Fruit fly (Drosophila melanogaster) whole organism, embryonic: Measurements from ENCODE around the gene CG4577.

Experiments used
- ATbp ChIP-seq: fragments of 200-800 bp; sonication (Bioruptor generic); optimal IDR thresholded peaks from 2 replicates; lab custom pipeline; 2017; ENCODE audit warnings: missing biosample characterization, mild to moderate bottlenecking, missing genetic modification characterization, missing genetic modification reagents
- Bgb ChIP-seq: fragments of 200-800 bp; sonication (Bioruptor generic); IDR thresholded peaks from 2 replicates; pipeline ENCODE4 v1.3.6; 2022; ENCODE audit warnings: missing biosample characterization, missing genetic modification characterization; ENCODE audit not compliant: partially characterized antibody
- CG10147 ChIP-seq: fragments of 200-800 bp; sonication (Bioruptor generic); optimal IDR thresholded peaks from 2 replicates; lab custom pipeline; 2019; ENCODE audit warnings: missing biosample characterization, mild to moderate bottlenecking, missing genetic modification characterization, moderate library complexity
- CG10462 ChIP-seq: fragments of 200-800 bp; sonication (Bioruptor generic); optimal IDR thresholded peaks from 2 replicates; lab custom pipeline; 2016; ENCODE audit warnings: missing biosample characterization, missing genetic modification characterization
- CG11504 ChIP-seq: fragments of 200-800 bp; sonication (Bioruptor generic); optimal IDR thresholded peaks from 3 replicates; lab custom pipeline; 2019; ENCODE audit warnings: missing biosample characterization, mild to moderate bottlenecking, missing genetic modification characterization, moderate library complexity
- CG11723 ChIP-seq: fragments of 200-800 bp; sonication (Bioruptor generic); optimal IDR thresholded peaks from 2 replicates; lab custom pipeline; 2017; ENCODE audit warnings: missing biosample characterization, mild to moderate bottlenecking, missing genetic modification characterization
- CG12299 ChIP-seq: fragments of 200-800 bp; sonication (Bioruptor generic); optimal IDR thresholded peaks from 2 replicates; lab custom pipeline; 2018; ENCODE audit warnings: missing biosample characterization, mild to moderate bottlenecking, missing genetic modification characterization
- CG12391 ChIP-seq: fragments of 200-800 bp; sonication (Bioruptor generic); optimal IDR thresholded peaks from 3 replicates; lab custom pipeline; 2018; ENCODE audit warnings: missing biosample characterization, mild to moderate bottlenecking, missing genetic modification characterization, moderate library complexity
- CG13287 ChIP-seq: fragments of 200-800 bp; sonication (Bioruptor generic); IDR thresholded peaks from 2 replicates; pipeline ENCODE4 v1.3.6; 2022; ENCODE audit warnings: missing biosample characterization, missing genetic modification characterization; ENCODE audit not compliant: partially characterized antibody
- CG13894 ChIP-seq: fragments of 200-800 bp; sonication (Bioruptor generic); optimal IDR thresholded peaks from 3 replicates; lab custom pipeline; 2018; ENCODE audit warnings: missing biosample characterization, mild to moderate bottlenecking, missing genetic modification characterization, moderate library complexity
- CG16813 ChIP-seq: fragments of 200-800 bp; sonication (Bioruptor generic); IDR thresholded peaks from 3 replicates; pipeline ENCODE4 v1.3.6; 2022; ENCODE audit warnings: missing biosample characterization, missing genetic modification characterization; ENCODE audit not compliant: partially characterized antibody
- CG17385 ChIP-seq: fragments of 200-800 bp; sonication (Bioruptor generic); optimal IDR thresholded peaks from 3 replicates; lab custom pipeline; 2018; ENCODE audit warnings: missing biosample characterization, mild to moderate bottlenecking, missing genetic modification characterization
- CG18619 ChIP-seq: fragments of 200-800 bp; sonication (Bioruptor generic); optimal IDR thresholded peaks from 3 replicates; lab custom pipeline; 2017; ENCODE audit warnings: missing biosample characterization, mild to moderate bottlenecking, missing genetic modification characterization
- CG2875 ChIP-seq: fragments of 200-800 bp; sonication (Bioruptor generic); optimal IDR thresholded peaks from 2 replicates; lab custom pipeline; 2017; ENCODE audit warnings: missing biosample characterization, mild to moderate bottlenecking, missing genetic modification characterization, missing genetic modification reagents
- CG30020 ChIP-seq: fragments of 200-800 bp; optimal IDR thresholded peaks from 2 replicates; lab custom pipeline; 2019; ENCODE audit warnings: missing biosample characterization, mild to moderate bottlenecking, missing genetic modification characterization, moderate library complexity
- CG30431 ChIP-seq: fragments of 200-800 bp; sonication (Bioruptor generic); optimal IDR thresholded peaks from 2 replicates; lab custom pipeline; 2017; ENCODE audit warnings: missing biosample characterization, missing genetic modification characterization
- CG34376 ChIP-seq: fragments of 200-800 bp; sonication (Bioruptor generic); optimal IDR thresholded peaks from 2 replicates; lab custom pipeline; 2018; ENCODE audit warnings: missing biosample characterization, mild to moderate bottlenecking, missing genetic modification characterization
- CG43689 ChIP-seq: fragments of 200-800 bp; sonication (Bioruptor generic); IDR thresholded peaks from 2 replicates; pipeline ENCODE4 v1.3.6; 2022; ENCODE audit warnings: missing biosample characterization, missing genetic modification characterization
- CG4854 ChIP-seq: fragments of 200-800 bp; sonication (Bioruptor generic); optimal IDR thresholded peaks from 2 replicates; lab custom pipeline; 2016; ENCODE audit warnings: missing biosample characterization, missing genetic modification characterization, inconsistent platforms
- CG7556 ChIP-seq: fragments of 200-800 bp; sonication (Bioruptor generic); optimal IDR thresholded peaks from 2 replicates; lab custom pipeline; 2017; ENCODE audit warnings: missing biosample characterization, mild to moderate bottlenecking, missing genetic modification characterization
- CG7745 ChIP-seq: fragments of 200-800 bp; sonication (Bioruptor generic); optimal IDR thresholded peaks from 2 replicates; lab custom pipeline; 2018; ENCODE audit warnings: missing biosample characterization, mild to moderate bottlenecking, missing genetic modification characterization, moderate library complexity
- CG9797 ChIP-seq: fragments of 200-800 bp; sonication (Bioruptor generic); optimal IDR thresholded peaks from 3 replicates; lab custom pipeline; 2018; ENCODE audit warnings: missing biosample characterization, mild to moderate bottlenecking, missing genetic modification characterization
- D ChIP-seq, 2 experiments: fragments of 200-800 bp in 1 of 2; fragments of >200 bp in 1 of 2; sonication (Bioruptor generic) in 1 of 2; optimal IDR thresholded peaks; 2 replicates in 1 of 2; 3 replicates in 1 of 2; lab custom pipeline; 2017; ENCODE audit warnings: mild to moderate bottlenecking in 1 of 2, missing biosample characterization in 1 of 2, missing genetic modification characterization in 1 of 2, missing genetic modification reagents in 1 of 2
- Dbx ChIP-seq: fragments of 200-800 bp; sonication (Bioruptor generic); IDR thresholded peaks from 3 replicates; pipeline ENCODE4 v1.3.6; 2022; ENCODE audit warnings: missing biosample characterization, missing genetic modification characterization
- Dip2 ChIP-seq: fragments of 200-800 bp; sonication (Bioruptor generic); IDR thresholded peaks from 2 replicates; pipeline ENCODE4 v1.3.6; 2022; ENCODE audit warnings: missing biosample characterization, missing genetic modification characterization
- Gsc ChIP-seq: fragments of 200-800 bp; sonication (Bioruptor generic); IDR thresholded peaks from 2 replicates; pipeline ENCODE4 v1.3.6; 2022; ENCODE audit warnings: missing biosample characterization, missing genetic modification characterization
- HLHmδ ChIP-seq: fragments of 200-800 bp; sonication (Bioruptor generic); optimal IDR thresholded peaks from 2 replicates; lab custom pipeline; 2018; ENCODE audit warnings: missing biosample characterization, mild to moderate bottlenecking, missing genetic modification characterization, moderate library complexity
- Hmr ChIP-seq: fragments of 200-800 bp; sonication (Bioruptor generic); optimal IDR thresholded peaks from 3 replicates; lab custom pipeline; 2017; ENCODE audit warnings: mild to moderate bottlenecking, missing biosample characterization, missing genetic modification reagents, missing genetic modification characterization
- Lpt ChIP-seq: fragments of >200 bp; optimal IDR thresholded peaks from 2 replicates; lab custom pipeline; 2018; ENCODE audit warnings: missing biosample characterization, missing genetic modification characterization
- MTF-1 ChIP-seq: fragments of 200-800 bp; sonication (Bioruptor generic); optimal IDR thresholded peaks from 2 replicates; lab custom pipeline; 2018; ENCODE audit warnings: missing biosample characterization, mild to moderate bottlenecking, missing genetic modification characterization, borderline replicate concordance
- Neu2 ChIP-seq: fragments of 200-800 bp; sonication (Bioruptor generic); optimal IDR thresholded peaks from 3 replicates; lab custom pipeline; 2016; ENCODE audit warnings: missing biosample characterization, missing genetic modification characterization, borderline replicate concordance
- Nf-YA ChIP-seq: fragments of 200-800 bp; sonication (Bioruptor generic); IDR thresholded peaks from 2 replicates; pipeline ENCODE4 v1.3.6; 2022; ENCODE audit warnings: missing biosample characterization, missing genetic modification characterization
- Stat92E ChIP-seq, 3 experiments: fragments of >200 bp in 2 of 3; fragments of 200-800 bp in 1 of 3; sonication (Bioruptor generic) in 1 of 3; optimal IDR thresholded peaks; 2 replicates each; lab custom pipeline; 2017 to 2019; ENCODE audit warnings: missing biosample characterization in 3 of 3, missing genetic modification characterization in 3 of 3, mild to moderate bottlenecking in 1 of 3, moderate library complexity in 1 of 3
- chinmo ChIP-seq: fragments of 200-800 bp; sonication (Bioruptor generic); IDR thresholded peaks from 4 replicates; pipeline ENCODE4 v1.3.6; 2022; ENCODE audit warnings: missing biosample characterization, missing genetic modification characterization; ENCODE audit not compliant: partially characterized antibody
- dan ChIP-seq: fragments of 200-800 bp; sonication (Bioruptor generic); IDR thresholded peaks from 2 replicates; pipeline ENCODE4 v1.3.6; 2022; ENCODE audit warnings: missing biosample characterization, missing genetic modification characterization
- gem ChIP-seq: fragments of 200-800 bp; sonication (Bioruptor generic); optimal IDR thresholded peaks from 2 replicates; lab custom pipeline; 2019; ENCODE audit warnings: missing biosample characterization, mild to moderate bottlenecking, missing genetic modification characterization, moderate library complexity
- kah ChIP-seq: fragments of 200-800 bp; sonication (Bioruptor generic); optimal IDR thresholded peaks from 2 replicates; lab custom pipeline; 2018; ENCODE audit warnings: missing biosample characterization, mild to moderate bottlenecking, missing genetic modification characterization
- klu ChIP-seq: fragments of 200-800 bp; sonication (Bioruptor generic); IDR thresholded peaks from 2 replicates; pipeline ENCODE4 v1.3.6; 2022; ENCODE audit warnings: missing biosample characterization, missing genetic modification characterization
- lilli ChIP-seq: fragments of 200-800 bp; sonication (Bioruptor generic); optimal IDR thresholded peaks from 3 replicates; lab custom pipeline; 2016; ENCODE audit warnings: missing biosample characterization, missing genetic modification characterization
- nerfin-2 ChIP-seq: fragments of 200-800 bp; sonication (Bioruptor generic); IDR thresholded peaks from 2 replicates; pipeline ENCODE4 v1.3.6; 2022; ENCODE audit warnings: missing biosample characterization, missing genetic modification characterization; ENCODE audit not compliant: partially characterized antibody
- repo ChIP-seq: fragments of 200-800 bp; sonication (Bioruptor generic); optimal IDR thresholded peaks from 2 replicates; lab custom pipeline; 2016; ENCODE audit warnings: missing biosample characterization, missing genetic modification characterization
- run ChIP-seq: fragments of 200-800 bp; sonication (Bioruptor generic); optimal IDR thresholded peaks from 3 replicates; lab custom pipeline; 2018; ENCODE audit warnings: missing biosample characterization, mild to moderate bottlenecking, missing genetic modification characterization
- sim ChIP-seq: fragments of 200-800 bp; sonication (Bioruptor generic); IDR thresholded peaks from 2 replicates; pipeline ENCODE4 v1.3.6; 2022; ENCODE audit warnings: missing biosample characterization, missing genetic modification characterization
- tll ChIP-seq, 2 experiments: fragments of 200-800 bp in 1 of 2; fragments of >200 bp in 1 of 2; sonication (Bioruptor generic) in 1 of 2; optimal IDR thresholded peaks; 2 replicates each; lab custom pipeline; 2017 to 2019; ENCODE audit warnings: missing biosample characterization in 2 of 2, missing genetic modification characterization in 2 of 2, mild to moderate bottlenecking in 1 of 2, moderate library complexity in 1 of 2
- wek ChIP-seq: fragments of 200-800 bp; sonication (Bioruptor generic); optimal IDR thresholded peaks from 3 replicates; lab custom pipeline; 2018; ENCODE audit warnings: missing biosample characterization, mild to moderate bottlenecking, missing genetic modification characterization, moderate library complexity
- yki ChIP-seq: fragments of >200 bp; optimal IDR thresholded peaks from 3 replicates; lab custom pipeline; 2018

The CG4577 gene

dm6 chr2L:1118880-1119809 lies 15.3 kb upstream of the CG4577 start (continued):
- no peak for TF ChIP-seq yki (lab: Kevin White, UChicago)
- TF ChIP-seq CG2875 (GFP tag; lab: Kevin White, UChicago): peak; percentile 8
- TF ChIP-seq Gsc (GFP tag; lab: Robert Waterston, UW): 0 out of 2 replicates have a peak, but pooled peaks have one; percentile 6
- no peak for TF ChIP-seq Lpt (GFP tag; lab: Kevin White, UChicago)
- TF ChIP-seq wek (GFP tag; lab: Kevin White, UChicago): no peak
- TF ChIP-seq CG16813 (GFP tag; lab: Robert Waterston, UW): no peak
- peak; percentile 3 for TF ChIP-seq kah
- peak; percentile 13 for TF ChIP-seq CG13894 (tag; lab: Kevin White, UChicago)
- peak; percentile 74 for TF ChIP-seq CG12391 (tag; lab: Kevin White, UChicago)
- peak; percentile 74 for TF ChIP-seq CG7556 (GFP tag; lab: Kevin White, UChicago)
- no peak for TF ChIP-seq run
- peak; percentile 85 for TF ChIP-seq lilli
- TF ChIP-seq sim (GFP tag; lab: Robert Waterston, UW): no peak
- peak; percentile 76; the same call in 2 of the 4 replicates for TF ChIP-seq chinmo (GFP tag; lab: Robert Waterston, UW)
- TF ChIP-seq nerfin-2 (GFP tag; lab: Robert Waterston, UW): no peak
- TF ChIP-seq Neu2: no peak
- peak; percentile 39 for TF ChIP-seq CG4854 (GFP tag; lab: Kevin White, UChicago)
- TF ChIP-seq MTF-1 (GFP tag; lab: Kevin White, UChicago): peak; percentile 48
- TF ChIP-seq CG12299 (tag; lab: Kevin White, UChicago): peak; percentile 17
- no peak for TF ChIP-seq CG30020 (tag; lab: Kevin White, UChicago)
- TF ChIP-seq CG17385 (GFP tag; lab: Kevin White, UChicago): peak; percentile 54
- peak; percentile 22; the same call in 1 of the 2 replicates for TF ChIP-seq CG13287 (GFP tag; lab: Robert Waterston, UW)
- no peak for TF ChIP-seq CG9797 (GFP tag; lab: Kevin White, UChicago)
- peak; percentile 84 for TF ChIP-seq gem (tag; lab: Kevin White, UChicago)
- peak; percentile 55 for TF ChIP-seq CG34376
- peak; percentile 79 for TF ChIP-seq CG18619 (GFP tag; lab: Kevin White, UChicago)
- TF ChIP-seq CG7745 (tag; lab: Kevin White, UChicago): no peak
- peak; percentile 49 for TF ChIP-seq ATbp (GFP tag; lab: Kevin White, UChicago)
- TF ChIP-seq Hmr (GFP tag; lab: Kevin White, UChicago): peak; percentile 88
- TF ChIP-seq HLHmδ (GFP tag; lab: Kevin White, UChicago): peak; percentile 33
- TF ChIP-seq CG10462: peak; percentile 26
- no peak for TF ChIP-seq tll (GFP tag; optimal IDR thresholded peaks at IDR 0.05; lab: Kevin White, UChicago)
- 0 out of 2 replicates have a peak, but pooled peaks have one; percentile 21 for TF ChIP-seq dan (GFP tag; lab: Robert Waterston, UW)
- peak; percentile 40 for TF ChIP-seq CG30431 (GFP tag; lab: Kevin White, UChicago)
- no peak for TF ChIP-seq Stat92E (GFP tag; optimal IDR thresholded peaks at IDR 0.05; lab: Kevin White, UChicago)
- TF ChIP-seq CG11723: no peak
- peak; percentile 63 for TF ChIP-seq CG10147
- peak; percentile 13 for TF ChIP-seq repo (GFP tag; lab: Kevin White, UChicago)
- TF ChIP-seq Dip2: no peak
- TF ChIP-seq klu (GFP tag; lab: Robert Waterston, UW): peak; percentile 44
- TF ChIP-seq Dbx (GFP tag; lab: Robert Waterston, UW): peak; percentile 75; the same call in 2 of the 3 replicates
- TF ChIP-seq Nf-YA: peak; percentile 79
- no peak for TF ChIP-seq CG43689
- TF ChIP-seq CG11504 (tag; lab: Kevin White, UChicago): peak; percentile 73
- TF ChIP-seq D (optimal IDR thresholded peaks at IDR 0.05; lab: Kevin White, UChicago): no peak
- TF ChIP-seq D (GFP tag; optimal IDR thresholded peaks at IDR 0.05; lab: Kevin White, UChicago): peak; percentile 32
- TF ChIP-seq Bgb (GFP tag; lab: Robert Waterston, UW): peak; percentile 67
